Fruit fly (Drosophila melanogaster) whole organism, embryonic: ENCODE data around the gene CG7377.

Experiments used
- Atf3 ChIP-seq: fragments of 200-800 bp; sonication (Bioruptor generic); optimal IDR thresholded peaks from 3 replicates; lab custom pipeline; 2016; ENCODE audit warnings: missing biosample characterization, missing genetic modification characterization
- BEAF-32 ChIP-seq: fragments of 200-800 bp; sonication (Bioruptor generic); optimal IDR thresholded peaks from 3 replicates; lab custom pipeline; 2017; ENCODE audit warnings: missing biosample characterization, missing genetic modification characterization, mild to moderate bottlenecking, moderate library complexity, missing genetic modification reagents
- CG10274 ChIP-seq: fragments of 200-800 bp; sonication (Bioruptor generic); optimal IDR thresholded peaks from 3 replicates; lab custom pipeline; 2017; ENCODE audit warnings: missing biosample characterization, mild to moderate bottlenecking, missing genetic modification characterization
- CG10321 ChIP-seq: fragments of 200-800 bp; sonication (Bioruptor generic); IDR thresholded peaks from 2 replicates; pipeline ENCODE4 v1.3.6; 2022; ENCODE audit warnings: missing biosample characterization, missing genetic modification characterization
- CG11093 ChIP-seq: fragments of 200-800 bp; sonication (Bioruptor generic); IDR thresholded peaks from 3 replicates; pipeline ENCODE4 v1.3.6; 2022; ENCODE audit warnings: missing biosample characterization, missing genetic modification characterization
- CG11398 ChIP-seq: fragments of 200-800 bp; sonication (Bioruptor generic); optimal IDR thresholded peaks from 2 replicates; lab custom pipeline; 2016; ENCODE audit warnings: missing biosample characterization, missing genetic modification characterization
- CG11560 ChIP-seq: fragments of 200-800 bp; sonication (Bioruptor generic); IDR thresholded peaks from 3 replicates; pipeline ENCODE4 v1.3.6; 2022; ENCODE audit warnings: missing biosample characterization, missing genetic modification characterization
- CG14667 ChIP-seq: fragments of 200-800 bp; sonication (Bioruptor generic); IDR thresholded peaks from 2 replicates; pipeline ENCODE4 v1.3.6; 2022; ENCODE audit warnings: missing biosample characterization, missing genetic modification characterization
- CG14710 ChIP-seq: fragments of 200-800 bp; sonication (Bioruptor generic); optimal IDR thresholded peaks from 3 replicates; lab custom pipeline; 2019; ENCODE audit warnings: missing biosample characterization, mild to moderate bottlenecking, missing genetic modification characterization, moderate library complexity
- CG1529 ChIP-seq: fragments of 200-800 bp; sonication (Bioruptor generic); optimal IDR thresholded peaks from 3 replicates; lab custom pipeline; 2018; ENCODE audit warnings: missing biosample characterization, missing genetic modification characterization
- CG15601 ChIP-seq: fragments of 200-800 bp; sonication (Bioruptor generic); optimal IDR thresholded peaks from 3 replicates; lab custom pipeline; 2019; ENCODE audit warnings: missing biosample characterization, mild to moderate bottlenecking, missing genetic modification characterization, moderate library complexity
- CG1603 ChIP-seq: fragments of 200-800 bp; sonication (Bioruptor generic); optimal IDR thresholded peaks from 2 replicates; lab custom pipeline; 2019; ENCODE audit warnings: missing biosample characterization, mild to moderate bottlenecking, missing genetic modification characterization, moderate library complexity
- CG16813 ChIP-seq: fragments of 200-800 bp; sonication (Bioruptor generic); IDR thresholded peaks from 3 replicates; pipeline ENCODE4 v1.3.6; 2022; ENCODE audit warnings: missing biosample characterization, missing genetic modification characterization; ENCODE audit not compliant: partially characterized antibody
- CG17612 ChIP-seq: fragments of 200-800 bp; sonication (Bioruptor generic); IDR thresholded peaks from 2 replicates; pipeline ENCODE4 v1.3.6; 2022; ENCODE audit warnings: missing biosample characterization, missing genetic modification characterization
- CG2202 ChIP-seq: fragments of 200-800 bp; sonication (Bioruptor generic); optimal IDR thresholded peaks from 2 replicates; lab custom pipeline; 2018; ENCODE audit warnings: missing biosample characterization, mild to moderate bottlenecking, missing genetic modification characterization
- CG30403 ChIP-seq: fragments of 200-800 bp; sonication (Bioruptor generic); optimal IDR thresholded peaks from 3 replicates; lab custom pipeline; 2016; ENCODE audit warnings: missing biosample characterization, missing genetic modification characterization
- CG4424 ChIP-seq: fragments of 200-800 bp; sonication (Bioruptor generic); optimal IDR thresholded peaks from 3 replicates; lab custom pipeline; 2016; ENCODE audit warnings: missing biosample characterization, missing genetic modification characterization
- CG7357 ChIP-seq: fragments of 200-800 bp; sonication (Bioruptor generic); IDR thresholded peaks from 3 replicates; pipeline ENCODE4 v1.3.6; 2022; ENCODE audit warnings: missing biosample characterization, missing genetic modification characterization
- CG8478 ChIP-seq: fragments of >200 bp; optimal IDR thresholded peaks from 2 replicates; lab custom pipeline; 2018
- CG8944 ChIP-seq: fragments of 200-800 bp; sonication (Bioruptor generic); optimal IDR thresholded peaks from 3 replicates; lab custom pipeline; 2016; ENCODE audit warnings: missing biosample characterization, missing genetic modification characterization
- D ChIP-seq, 2 experiments: fragments of 200-800 bp in 1 of 2; fragments of >200 bp in 1 of 2; sonication (Bioruptor generic) in 1 of 2; optimal IDR thresholded peaks; 2 replicates in 1 of 2; 3 replicates in 1 of 2; lab custom pipeline; 2017; ENCODE audit warnings: mild to moderate bottlenecking in 1 of 2, missing biosample characterization in 1 of 2, missing genetic modification characterization in 1 of 2, missing genetic modification reagents in 1 of 2
- Deaf1 ChIP-seq: fragments of 200-800 bp; optimal IDR thresholded peaks from 3 replicates; lab custom pipeline; 2019; ENCODE audit warnings: missing biosample characterization, mild to moderate bottlenecking, missing genetic modification characterization, moderate library complexity
- Drgx ChIP-seq: fragments of 200-800 bp; sonication (Bioruptor generic); IDR thresholded peaks from 2 replicates; pipeline ENCODE4 v1.3.6; 2022; ENCODE audit warnings: missing biosample characterization, missing genetic modification characterization
- Fer1 ChIP-seq: fragments of 200-800 bp; sonication (Bioruptor generic); optimal IDR thresholded peaks from 2 replicates; lab custom pipeline; 2017; ENCODE audit warnings: missing biosample characterization, mild to moderate bottlenecking, missing genetic modification characterization
- Gug ChIP-seq: fragments of 200-800 bp; sonication (Bioruptor generic); IDR thresholded peaks from 4 replicates; pipeline ENCODE4 v1.3.6; 2022; ENCODE audit warnings: missing biosample characterization, missing genetic modification characterization
- Hey ChIP-seq: fragments of 200-800 bp; sonication (Bioruptor generic); optimal IDR thresholded peaks from 3 replicates; lab custom pipeline; 2018; ENCODE audit warnings: missing biosample characterization, mild to moderate bottlenecking, missing genetic modification characterization
- MESR4 ChIP-seq: fragments of 200-800 bp; sonication (Bioruptor generic); optimal IDR thresholded peaks from 2 replicates; lab custom pipeline; 2018; ENCODE audit warnings: missing biosample characterization, mild to moderate bottlenecking, missing genetic modification characterization, moderate library complexity
- NK7.1 ChIP-seq: fragments of 200-800 bp; sonication (Bioruptor generic); optimal IDR thresholded peaks from 3 replicates; lab custom pipeline; 2016; ENCODE audit warnings: missing biosample characterization, missing genetic modification characterization
- Poxn ChIP-seq: fragments of 200-800 bp; sonication (Bioruptor generic); IDR thresholded peaks from 2 replicates; pipeline ENCODE4 v1.3.6; 2022; ENCODE audit warnings: missing biosample characterization, missing genetic modification characterization
- ap ChIP-seq: fragments of 200-800 bp; sonication (Bioruptor generic); IDR thresholded peaks from 2 replicates; pipeline ENCODE4 v1.3.6; 2022; ENCODE audit warnings: missing biosample characterization, missing genetic modification characterization
- chinmo ChIP-seq: fragments of 200-800 bp; sonication (Bioruptor generic); IDR thresholded peaks from 4 replicates; pipeline ENCODE4 v1.3.6; 2022; ENCODE audit warnings: missing biosample characterization, missing genetic modification characterization; ENCODE audit not compliant: partially characterized antibody
- corto ChIP-seq: fragments of 200-800 bp; sonication (Bioruptor generic); optimal IDR thresholded peaks from 2 replicates; lab custom pipeline; 2016; ENCODE audit warnings: missing biosample characterization, mild to moderate bottlenecking, missing genetic modification characterization, moderate library complexity
- danr ChIP-seq: fragments of 200-800 bp; sonication (Bioruptor generic); IDR thresholded peaks from 2 replicates; pipeline ENCODE4 v1.3.6; 2022; ENCODE audit warnings: missing biosample characterization, missing genetic modification characterization
- emc ChIP-seq: fragments of 200-800 bp; sonication (Bioruptor generic); optimal IDR thresholded peaks from 2 replicates; lab custom pipeline; 2016; ENCODE audit warnings: missing biosample characterization, missing genetic modification characterization
- esg ChIP-seq: fragments of 200-800 bp; sonication (Bioruptor generic); conservative IDR thresholded peaks from 2 replicates; pipeline ENCODE4 v1.3.6; 2022; ENCODE audit warnings: missing biosample characterization, missing genetic modification characterization
- gce ChIP-seq: fragments of 200-800 bp; sonication (Bioruptor generic); IDR thresholded peaks from 3 replicates; pipeline ENCODE4 v1.3.6; 2022; ENCODE audit warnings: missing biosample characterization, missing genetic modification characterization
- grau ChIP-seq: fragments of 200-800 bp; optimal IDR thresholded peaks from 3 replicates; lab custom pipeline; 2019; ENCODE audit warnings: missing biosample characterization, mild to moderate bottlenecking, missing genetic modification characterization, moderate library complexity
- hkb ChIP-seq, 2 experiments: fragments of 200-800 bp in 1 of 2; fragments of >200 bp in 1 of 2; sonication (Bioruptor generic) in 1 of 2; IDR thresholded peaks in 1 of 2; optimal IDR thresholded peaks in 1 of 2; 2 replicates each; pipeline versions ENCODE4 v1.3.6 to Lab custom; 2017 to 2022; ENCODE audit warnings: missing biosample characterization in 1 of 2, missing genetic modification characterization in 1 of 2
- nmo ChIP-seq: fragments of 200-800 bp; sonication (Bioruptor generic); optimal IDR thresholded peaks from 2 replicates; lab custom pipeline; 2018; ENCODE audit warnings: missing biosample characterization, mild to moderate bottlenecking, missing genetic modification characterization, moderate library complexity
- odd ChIP-seq: fragments of 200-800 bp; sonication (Bioruptor generic); optimal IDR thresholded peaks from 2 replicates; lab custom pipeline; 2017; ENCODE audit warnings: missing biosample characterization, mild to moderate bottlenecking, missing genetic modification characterization
- sens ChIP-seq: fragments of 200-800 bp; sonication (Bioruptor generic); peaks from one replicate; lab custom pipeline; 2016; ENCODE audit warnings: missing biosample characterization, missing genetic modification characterization
- sim ChIP-seq: fragments of 200-800 bp; sonication (Bioruptor generic); IDR thresholded peaks from 2 replicates; pipeline ENCODE4 v1.3.6; 2022; ENCODE audit warnings: missing biosample characterization, missing genetic modification characterization
- slp2 ChIP-seq: fragments of 200-800 bp; sonication (Bioruptor generic); optimal IDR thresholded peaks from 2 replicates; lab custom pipeline; 2016; ENCODE audit warnings: missing biosample characterization, missing genetic modification characterization
- ssp ChIP-seq: fragments of 200-800 bp; sonication (Bioruptor generic); IDR thresholded peaks from 2 replicates; pipeline ENCODE4 v1.3.6; 2022; ENCODE audit warnings: missing biosample characterization, missing genetic modification characterization
- tgo ChIP-seq: fragments of 200-800 bp; sonication (Bioruptor generic); IDR thresholded peaks from 3 replicates; pipeline ENCODE4 v1.3.6; 2022; ENCODE audit warnings: missing biosample characterization, missing genetic modification characterization
- tna ChIP-seq: fragments of 200-800 bp; sonication (Bioruptor generic); IDR thresholded peaks from 2 replicates; pipeline ENCODE4 v1.3.6; 2022; ENCODE audit warnings: missing biosample characterization, missing genetic modification characterization; ENCODE audit not compliant: partially characterized antibody
- wek ChIP-seq: fragments of 200-800 bp; sonication (Bioruptor generic); optimal IDR thresholded peaks from 3 replicates; lab custom pipeline; 2018; ENCODE audit warnings: missing biosample characterization, mild to moderate bottlenecking, missing genetic modification characterization, moderate library complexity
- z ChIP-seq: fragments of 200-800 bp; sonication (Bioruptor generic); IDR thresholded peaks from 3 replicates; pipeline ENCODE4 v1.3.6; 2022; ENCODE audit warnings: missing biosample characterization, missing genetic modification characterization
- zfh2 ChIP-seq: fragments of 200-800 bp; sonication (Bioruptor generic); optimal IDR thresholded peaks from 2 replicates; lab custom pipeline; 2016; ENCODE audit warnings: missing biosample characterization, missing genetic modification characterization

The CG7377 gene

DNA sequence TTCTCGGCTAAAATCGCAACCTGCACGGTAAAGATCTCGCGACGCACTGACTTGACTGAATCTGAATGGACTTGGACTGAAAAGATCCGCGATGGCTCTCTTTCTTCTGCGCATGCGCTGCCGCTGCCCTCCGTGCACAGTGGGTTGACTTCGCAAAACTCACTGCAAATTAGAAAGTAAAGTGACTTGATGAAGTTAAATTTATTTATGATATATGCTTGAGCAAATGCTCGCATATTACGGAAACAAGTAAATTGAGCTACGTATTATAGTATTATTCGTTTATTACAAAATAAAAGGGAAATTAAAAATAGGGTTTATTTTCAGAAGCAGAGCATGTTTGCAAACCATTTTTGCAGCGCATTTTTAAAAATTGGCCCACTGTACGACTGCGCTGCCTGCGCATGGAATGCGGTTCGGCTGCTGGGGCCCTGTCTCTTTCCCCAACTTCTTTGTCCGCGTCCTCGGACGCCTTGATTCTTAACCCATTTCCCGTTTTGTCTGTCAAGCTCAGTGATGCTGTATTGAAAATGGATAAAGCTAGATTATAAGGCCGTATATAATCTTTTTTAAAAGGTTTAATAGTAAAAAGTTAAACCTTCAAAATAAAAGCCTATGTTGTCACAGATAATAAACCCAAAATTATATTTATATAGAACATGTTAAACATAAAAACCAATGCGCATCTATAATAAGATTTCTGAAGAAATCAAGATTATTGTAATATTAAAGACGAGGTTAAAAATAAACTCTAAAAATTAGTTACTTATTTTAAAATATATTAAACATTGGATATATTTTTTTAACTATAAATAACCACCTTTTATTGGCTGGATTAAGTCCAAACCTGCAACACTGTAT lies 1.5 kb upstream of the CG7377 start, which contains the start of gene rt (continued):
- TF ChIP-seq Atf3 (GFP tag; lab: Kevin White, UChicago) (peak; percentile 2), ssp (no peak), sens (peak; percentile 95), CG4424 (peak; percentile 66), CG15601 (peak; percentile 53), esg (GFP tag; lab: Robert Waterston, UW) (peak; percentile 61), BEAF-32 (GFP tag; lab: Kevin White, UChicago) (no peak), CG1603 (tag; lab: Kevin White, UChicago) (peak; percentile 58), gce (GFP tag; lab: Robert Waterston, UW) (no peak), CG10321 (GFP tag; lab: Robert Waterston, UW) (no peak), CG14667 (GFP tag; lab: Robert Waterston, UW) (no peak), tna (GFP tag; lab: Robert Waterston, UW) (no peak), CG11093 (GFP tag; lab: Robert Waterston, UW) (peak; percentile 71; the same call in 2 of the 3 replicates), tgo (GFP tag; lab: Robert Waterston, UW) (no peak), odd (GFP tag; lab: Kevin White, UChicago) (peak; percentile 25), CG8478 (no peak), corto (GFP tag; lab: Kevin White, UChicago) (no peak), MESR4 (no peak), CG2202 (tag; lab: Kevin White, UChicago) (peak; percentile 55), CG17612 (no peak), Hey (tag; lab: Kevin White, UChicago) (no peak), Deaf1 (tag; lab: Kevin White, UChicago) (peak; percentile 6), z (GFP tag; lab: Robert Waterston, UW) (no peak), CG16813 (no peak), Fer1 (peak; percentile 40), CG10274 (peak; percentile 3), Drgx (GFP tag; lab: Robert Waterston, UW) (peak; percentile 77), zfh2 (GFP tag; lab: Kevin White, UChicago) (no peak), D (optimal IDR thresholded peaks at IDR 0.05; lab: Kevin White, UChicago) (no peak), D (GFP tag; optimal IDR thresholded peaks at IDR 0.05; lab: Kevin White, UChicago) (peak; percentile 57), CG7357 (GFP tag; lab: Robert Waterston, UW) (no peak), grau (tag; lab: Kevin White, UChicago) (peak; percentile 62), ap (GFP tag; lab: Robert Waterston, UW) (no peak), CG11398 (GFP tag; lab: Kevin White, UChicago) (no peak), slp2 (GFP tag; lab: Kevin White, UChicago) (no peak), danr (GFP tag; lab: Robert Waterston, UW) (no peak), CG14710 (tag; lab: Kevin White, UChicago) (peak; percentile 62), CG8944 (GFP tag; lab: Kevin White, UChicago) (no peak), Poxn (no peak), chinmo (GFP tag; lab: Robert Waterston, UW) (0 out of 4 replicates have a peak, but pooled peaks have one; percentile 29), wek (GFP tag; lab: Kevin White, UChicago) (no peak), NK7.1 (GFP tag; lab: Kevin White, UChicago) (no peak), CG11560 (tag; lab: Robert Waterston, UW) (no peak), hkb (optimal IDR thresholded peaks at IDR 0.05; lab: Kevin White, UChicago) (no peak), hkb (GFP tag; IDR thresholded peaks at IDR 0.05; lab: Robert Waterston, UW) (peak; percentile 70), nmo (GFP tag; lab: Kevin White, UChicago) (peak; percentile 69), CG30403 (GFP tag; lab: Kevin White, UChicago) (peak; percentile 58), emc (GFP tag; lab: Kevin White, UChicago) (no peak), CG1529 (GFP tag; lab: Kevin White, UChicago) (peak; percentile 56), Gug (GFP tag; lab: Robert Waterston, UW) (no peak), sim (GFP tag; lab: Robert Waterston, UW) (no peak; the same call in 1 of the 2 replicates)
